Worm (Caenorhabditis elegans) whole organism, mixed stage, embryonic: Measurements from ENCODE around the gene srz-6.

Experiments used
- drap-1 ChIP-seq: fragments of 200-800 bp; sonication (Bioruptor generic); optimal IDR thresholded peaks from 3 replicates; lab custom pipeline; 2018; ENCODE audit warnings: mild to moderate bottlenecking, missing genetic modification characterization, missing compliant biosample characterization
- elt-3 ChIP-seq: fragments of 150-350 bp; optimal IDR thresholded peaks from 2 replicates; lab custom pipeline; 2014; ENCODE audit warnings: missing biosample characterization, missing genetic modification characterization
- nhr-12 ChIP-seq: fragments of 150-350 bp; optimal IDR thresholded peaks from 2 replicates; lab custom pipeline; 2014; ENCODE audit warnings: missing biosample characterization, missing genetic modification characterization
- pha-4 ChIP-seq: fragments of 150-350 bp; optimal IDR thresholded peaks from 2 replicates; lab custom pipeline; 2018; ENCODE audit warnings: missing biosample characterization, missing genetic modification reagents, missing genetic modification characterization
- snpc-4 ChIP-seq: fragments of 150-350 bp; optimal IDR thresholded peaks from 2 replicates; lab custom pipeline; 2014; ENCODE audit warnings: missing biosample characterization, missing genetic modification characterization

DNA sequence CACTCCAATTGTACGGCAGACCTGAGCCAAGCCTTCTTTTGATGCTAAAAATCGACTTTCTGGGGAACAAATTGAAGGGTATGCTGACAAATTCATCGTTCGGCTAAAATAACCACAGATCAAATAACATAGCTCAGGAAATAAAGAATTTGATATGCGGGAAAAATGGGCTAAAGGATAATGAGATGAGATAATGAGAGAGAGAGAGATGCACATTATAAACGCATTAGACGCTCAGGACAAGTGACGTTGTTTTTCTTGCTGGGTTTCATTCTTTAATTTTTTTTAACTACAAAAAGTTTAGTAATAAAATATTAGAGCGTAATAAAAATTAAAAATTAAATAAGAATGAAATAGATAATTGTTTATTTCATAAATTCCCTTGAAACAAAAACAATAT, 22.6 kb downstream of the srz-6 start, which contains the start of gene srh-69:
- no peak for TF ChIP-seq pha-4 (tag; lab: Kevin White, UChicago)
- no peak for TF ChIP-seq drap-1 (GFP tag; lab: Kevin White, UChicago)
- TF ChIP-seq snpc-4 (tag; lab: Kevin White, UChicago) = no peak
- no peak for TF ChIP-seq elt-3 (tag; lab: Kevin White, UChicago)
- no peak for TF ChIP-seq nhr-12
